Worm (Caenorhabditis elegans) whole organism, L1 larva: Measurements from ENCODE around the gene twk-49.

ENCODE experiments used
- ama-1 ChIP-seq: fragments of 150-350 bp; optimal IDR thresholded peaks from 2 replicates; lab custom pipeline; 2014
- ceh-82 ChIP-seq, 3 experiments: fragments of 150-350 bp in 1 of 3; sonication (generic microtip) in 2 of 3; optimal IDR thresholded peaks; 2 replicates each; lab custom pipeline; 2014 to 2017; ENCODE audit warnings: missing biosample characterization in 3 of 3, missing genetic modification characterization in 3 of 3
- ces-1 ChIP-seq: fragments of 150-350 bp; optimal IDR thresholded peaks from 2 replicates; lab custom pipeline; 2014; ENCODE audit warnings: missing biosample characterization, missing genetic modification reagents, missing genetic modification characterization
- fos-1 ChIP-seq: fragments of 150-350 bp; optimal IDR thresholded peaks from 2 replicates; lab custom pipeline; 2014; ENCODE audit warnings: missing biosample characterization, missing genetic modification characterization
- grh-1 ChIP-seq: fragments of 200-800 bp; sonication (Bioruptor generic); IDR thresholded peaks from 2 replicates; pipeline ENCODE4 v1.3.6; 2022; ENCODE audit warnings: missing genetic modification reagents, missing genetic modification characterization, missing compliant biosample characterization
- jun-1 ChIP-seq: fragments of 150-350 bp; optimal IDR thresholded peaks from 2 replicates; lab custom pipeline; 2014; ENCODE audit warnings: missing biosample characterization, missing genetic modification reagents, missing genetic modification characterization
- lin-13 ChIP-seq: fragments of 150-350 bp; optimal IDR thresholded peaks from 2 replicates; lab custom pipeline; 2014; ENCODE audit warnings: missing biosample characterization, missing genetic modification reagents, missing genetic modification characterization
- mdl-1 ChIP-seq, 2 experiments: fragments of 150-350 bp; optimal IDR thresholded peaks; 2 replicates each; lab custom pipeline; 2014 to 2017; ENCODE audit warnings: missing biosample characterization in 2 of 2, missing genetic modification characterization in 2 of 2, inconsistent platforms in 1 of 2
- nhr-11 ChIP-seq: fragments of 150-350 bp; optimal IDR thresholded peaks from 2 replicates; lab custom pipeline; 2014; ENCODE audit warnings: missing biosample characterization, missing genetic modification characterization
- nhr-28 ChIP-seq: fragments of 150-350 bp; optimal IDR thresholded peaks from 2 replicates; lab custom pipeline; 2014; ENCODE audit warnings: missing biosample characterization, missing genetic modification characterization
- snpc-4 ChIP-seq: fragments of 150-350 bp; optimal IDR thresholded peaks from 2 replicates; lab custom pipeline; 2014; ENCODE audit warnings: missing biosample characterization, missing genetic modification characterization
- unc-62 ChIP-seq: fragments of 150-350 bp; optimal IDR thresholded peaks from 2 replicates; lab custom pipeline; 2014; ENCODE audit warnings: missing biosample characterization, missing genetic modification reagents, missing genetic modification characterization
- zag-1 ChIP-seq: fragments of 150-350 bp; optimal IDR thresholded peaks from 2 replicates; lab custom pipeline; 2014; ENCODE audit warnings: missing biosample characterization, missing genetic modification characterization

DNA sequence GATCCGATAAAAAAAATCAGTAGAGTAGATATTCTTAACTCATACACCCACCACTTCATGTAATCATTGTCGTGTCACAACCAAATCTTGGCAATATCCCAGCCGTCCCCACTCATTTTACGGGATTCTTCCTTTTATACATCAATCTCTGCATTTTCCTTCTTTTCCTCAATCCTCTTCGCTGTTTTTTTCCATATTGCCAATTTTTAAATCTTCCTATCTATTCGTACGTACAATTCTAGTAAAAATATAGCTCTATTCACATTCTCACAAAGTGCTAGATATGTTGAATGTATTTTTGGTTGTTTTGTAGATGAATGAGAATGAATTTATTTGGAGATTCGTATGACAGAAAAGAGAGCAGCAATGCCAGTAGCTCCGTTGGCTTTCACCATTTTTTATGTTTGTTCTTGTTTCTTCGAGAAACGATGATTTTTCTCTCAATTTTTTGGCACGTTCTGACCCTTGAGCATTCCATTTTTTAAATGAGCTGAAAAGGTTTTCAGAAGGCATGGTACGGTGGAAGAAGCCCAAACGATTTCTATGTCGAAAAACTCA, 23.7 kb downstream of the twk-49 start, which contains the start of gene T28D9.16:
- TF ChIP-seq ces-1 (GFP tag; lab: Kevin White, UChicago) (no peak), jun-1 (tag; lab: Kevin White, UChicago) (no peak), ceh-82 (tag; optimal IDR thresholded peaks at IDR 0.05; lab: Kevin White, UChicago) (no peak), ama-1 (lab: Kevin White, UChicago) (no peak), mdl-1 (tag; optimal IDR thresholded peaks at IDR 0.05; lab: Kevin White, UChicago) (no peak), fos-1 (tag; lab: Kevin White, UChicago) (no peak), lin-13 (GFP tag; lab: Kevin White, UChicago) (no peak), snpc-4 (tag; lab: Kevin White, UChicago) (no peak), grh-1 (GFP tag; lab: Robert Waterston, UW) (no peak), unc-62 (GFP tag; lab: Kevin White, UChicago) (no peak), nhr-28 (no peak), nhr-11 (tag; lab: Kevin White, UChicago) (no peak), zag-1 (no peak)
